Fruit fly (Drosophila melanogaster) whole organism, embryonic: ENCODE results near the gene COX7AL2.

Experiments
- Bdp1 ChIP-seq: fragments of 200-800 bp; sonication (Bioruptor generic); optimal IDR thresholded peaks from 3 replicates; lab custom pipeline; 2016; ENCODE audit warnings: missing biosample characterization, missing genetic modification characterization
- CG10274 ChIP-seq: fragments of 200-800 bp; sonication (Bioruptor generic); optimal IDR thresholded peaks from 3 replicates; lab custom pipeline; 2017; ENCODE audit warnings: missing biosample characterization, mild to moderate bottlenecking, missing genetic modification characterization
- CG10654 ChIP-seq: fragments of 200-800 bp; sonication (Bioruptor generic); optimal IDR thresholded peaks from 2 replicates; lab custom pipeline; 2016; ENCODE audit warnings: missing biosample characterization, missing genetic modification characterization
- CG11247 ChIP-seq: fragments of 200-800 bp; sonication (Bioruptor generic); IDR thresholded peaks from 2 replicates; pipeline ENCODE4 v1.3.6; 2022; ENCODE audit warnings: missing biosample characterization, missing genetic modification characterization
- CG11504 ChIP-seq: fragments of 200-800 bp; sonication (Bioruptor generic); optimal IDR thresholded peaks from 3 replicates; lab custom pipeline; 2019; ENCODE audit warnings: missing biosample characterization, mild to moderate bottlenecking, missing genetic modification characterization, moderate library complexity
- CG11696 ChIP-seq: fragments of 200-800 bp; sonication (Bioruptor generic); IDR thresholded peaks from 2 replicates; pipeline ENCODE4 v1.3.6; 2022; ENCODE audit warnings: missing biosample characterization, missing genetic modification characterization
- CG12071 ChIP-seq: fragments of 200-800 bp; sonication (Bioruptor generic); optimal IDR thresholded peaks from 3 replicates; lab custom pipeline; 2018; ENCODE audit warnings: missing biosample characterization, mild to moderate bottlenecking, missing genetic modification characterization
- CG12942 ChIP-seq: fragments of 200-800 bp; sonication (Bioruptor generic); optimal IDR thresholded peaks from 3 replicates; lab custom pipeline; 2016; ENCODE audit warnings: missing biosample characterization, missing genetic modification characterization
- CG16779 ChIP-seq: fragments of 200-800 bp; sonication (Bioruptor generic); IDR thresholded peaks from 2 replicates; pipeline ENCODE4 v1.3.6; 2022; ENCODE audit warnings: missing biosample characterization, missing genetic modification characterization
- CG2889 ChIP-seq: fragments of 200-800 bp; sonication (Bioruptor generic); IDR thresholded peaks from 3 replicates; pipeline ENCODE4 v1.3.6; 2022; ENCODE audit warnings: missing biosample characterization, missing genetic modification characterization
- CG4360 ChIP-seq: fragments of 200-800 bp; sonication (Bioruptor generic); IDR thresholded peaks from 2 replicates; pipeline ENCODE4 v1.3.6; 2022; ENCODE audit warnings: missing biosample characterization, missing genetic modification characterization
- CG43689 ChIP-seq: fragments of 200-800 bp; sonication (Bioruptor generic); IDR thresholded peaks from 2 replicates; pipeline ENCODE4 v1.3.6; 2022; ENCODE audit warnings: missing biosample characterization, missing genetic modification characterization
- CG4730 ChIP-seq: fragments of 200-800 bp; sonication (Bioruptor generic); IDR thresholded peaks from 2 replicates; pipeline ENCODE4 v1.3.6; 2022; ENCODE audit warnings: missing biosample characterization, missing genetic modification characterization
- CG7357 ChIP-seq: fragments of 200-800 bp; sonication (Bioruptor generic); IDR thresholded peaks from 3 replicates; pipeline ENCODE4 v1.3.6; 2022; ENCODE audit warnings: missing biosample characterization, missing genetic modification characterization
- CG7372 ChIP-seq: fragments of 200-800 bp; sonication (Bioruptor generic); IDR thresholded peaks from 2 replicates; pipeline ENCODE4 v1.3.6; 2022; ENCODE audit warnings: missing biosample characterization, missing genetic modification characterization
- CG8924 ChIP-seq: fragments of 200-800 bp; optimal IDR thresholded peaks from 3 replicates; lab custom pipeline; 2019; ENCODE audit warnings: missing biosample characterization, mild to moderate bottlenecking, missing genetic modification characterization, moderate library complexity
- Chrac-16 ChIP-seq: fragments of 200-800 bp; sonication (Bioruptor generic); optimal IDR thresholded peaks from 3 replicates; lab custom pipeline; 2016; ENCODE audit warnings: missing biosample characterization, missing genetic modification characterization
- CrebB ChIP-seq: fragments of 200-800 bp; sonication (Bioruptor generic); optimal IDR thresholded peaks from 3 replicates; lab custom pipeline; 2018; ENCODE audit warnings: missing biosample characterization, mild to moderate bottlenecking, missing genetic modification characterization
- D19B ChIP-seq: fragments of 200-800 bp; sonication (Bioruptor generic); optimal IDR thresholded peaks from 2 replicates; lab custom pipeline; 2017; ENCODE audit warnings: missing biosample characterization, mild to moderate bottlenecking, missing genetic modification characterization
- GATAe ChIP-seq: fragments of 200-800 bp; sonication (Bioruptor generic); conservative IDR thresholded peaks from 2 replicates; pipeline ENCODE4 v1.3.6; 2022; ENCODE audit warnings: missing biosample characterization, missing genetic modification characterization
- HmgZ ChIP-seq: fragments of 200-800 bp; sonication (Bioruptor generic); optimal IDR thresholded peaks from 2 replicates; lab custom pipeline; 2018; ENCODE audit warnings: missing biosample characterization, mild to moderate bottlenecking, missing genetic modification characterization
- Lhr ChIP-seq: fragments of 200-800 bp; sonication (Bioruptor generic); optimal IDR thresholded peaks from 3 replicates; lab custom pipeline; 2017; ENCODE audit warnings: mild to moderate bottlenecking, missing biosample characterization, missing genetic modification reagents, missing genetic modification characterization
- MBD-R2 ChIP-seq: fragments of 200-800 bp; sonication (Bioruptor generic); IDR thresholded peaks from 2 replicates; pipeline ENCODE4 v1.3.6; 2022; ENCODE audit warnings: missing biosample characterization, missing genetic modification characterization
- Med ChIP-seq: fragments of 200-800 bp; sonication (Bioruptor generic); peaks from one replicate; lab custom pipeline; 2016; ENCODE audit warnings: missing biosample characterization, missing genetic modification characterization, mild to moderate bottlenecking, inconsistent platforms, moderate library complexity
- Neu2 ChIP-seq: fragments of 200-800 bp; sonication (Bioruptor generic); optimal IDR thresholded peaks from 3 replicates; lab custom pipeline; 2016; ENCODE audit warnings: missing biosample characterization, missing genetic modification characterization, borderline replicate concordance
- Nf-YA ChIP-seq: fragments of 200-800 bp; sonication (Bioruptor generic); IDR thresholded peaks from 2 replicates; pipeline ENCODE4 v1.3.6; 2022; ENCODE audit warnings: missing biosample characterization, missing genetic modification characterization
- Nf-YB ChIP-seq: fragments of 200-800 bp; sonication (Bioruptor generic); optimal IDR thresholded peaks from 3 replicates; lab custom pipeline; 2019; ENCODE audit warnings: missing biosample characterization, mild to moderate bottlenecking, missing genetic modification characterization, moderate library complexity
- Optix ChIP-seq: fragments of 200-800 bp; sonication (Bioruptor generic); IDR thresholded peaks from 3 replicates; pipeline ENCODE4 v1.3.6; 2022; ENCODE audit warnings: missing biosample characterization, missing genetic modification characterization
- Rx ChIP-seq: fragments of 200-800 bp; sonication (Bioruptor generic); IDR thresholded peaks from 2 replicates; pipeline ENCODE4 v1.3.6; 2022; ENCODE audit warnings: missing biosample characterization, missing genetic modification characterization
- Ssrp ChIP-seq: fragments of 200-800 bp; sonication (Bioruptor generic); optimal IDR thresholded peaks from 2 replicates; lab custom pipeline; 2018; ENCODE audit warnings: missing biosample characterization, mild to moderate bottlenecking, missing genetic modification characterization, moderate library complexity
- ab ChIP-seq: fragments of 200-800 bp; sonication (Bioruptor generic); optimal IDR thresholded peaks from 2 replicates; lab custom pipeline; 2016; ENCODE audit warnings: missing biosample characterization, missing genetic modification characterization
- abd-A ChIP-seq: fragments of 200-800 bp; sonication (Bioruptor generic); optimal IDR thresholded peaks from 3 replicates; lab custom pipeline; 2019; ENCODE audit warnings: missing biosample characterization, mild to moderate bottlenecking, missing genetic modification characterization, moderate library complexity
- amos ChIP-seq: fragments of 200-800 bp; sonication (Bioruptor generic); IDR thresholded peaks from 2 replicates; pipeline ENCODE4 v1.3.6; 2022; ENCODE audit warnings: missing biosample characterization, missing genetic modification characterization; ENCODE audit not compliant: partially characterized antibody
- ap ChIP-seq: fragments of 200-800 bp; sonication (Bioruptor generic); IDR thresholded peaks from 2 replicates; pipeline ENCODE4 v1.3.6; 2022; ENCODE audit warnings: missing biosample characterization, missing genetic modification characterization
- az2 ChIP-seq: fragments of 200-800 bp; sonication (Bioruptor generic); optimal IDR thresholded peaks from 3 replicates; lab custom pipeline; 2016; ENCODE audit warnings: missing biosample characterization, missing genetic modification characterization
- bcd ChIP-seq: fragments of 200-800 bp; sonication (Bioruptor generic); optimal IDR thresholded peaks from 2 replicates; lab custom pipeline; 2017; ENCODE audit warnings: missing biosample characterization, mild to moderate bottlenecking, missing genetic modification characterization
- corto ChIP-seq: fragments of 200-800 bp; sonication (Bioruptor generic); optimal IDR thresholded peaks from 2 replicates; lab custom pipeline; 2016; ENCODE audit warnings: missing biosample characterization, mild to moderate bottlenecking, missing genetic modification characterization, moderate library complexity
- croc ChIP-seq: fragments of 200-800 bp; sonication (Bioruptor generic); conservative IDR thresholded peaks from 3 replicates; pipeline ENCODE4 v1.3.6; 2022; ENCODE audit warnings: missing biosample characterization, missing genetic modification characterization
- gfzf ChIP-seq: fragments of 200-800 bp; sonication (Bioruptor generic); optimal IDR thresholded peaks from 2 replicates; lab custom pipeline; 2016; ENCODE audit warnings: missing biosample characterization, mild to moderate bottlenecking, missing genetic modification characterization, moderate library complexity
- hkb ChIP-seq, 2 experiments: fragments of 200-800 bp in 1 of 2; fragments of >200 bp in 1 of 2; sonication (Bioruptor generic) in 1 of 2; IDR thresholded peaks in 1 of 2; optimal IDR thresholded peaks in 1 of 2; 2 replicates each; pipeline versions ENCODE4 v1.3.6 to Lab custom; 2017 to 2022; ENCODE audit warnings: missing biosample characterization in 1 of 2, missing genetic modification characterization in 1 of 2
- knrl ChIP-seq: fragments of 200-800 bp; sonication (Bioruptor generic); IDR thresholded peaks from 3 replicates; pipeline ENCODE4 v1.3.6; 2022; ENCODE audit warnings: missing biosample characterization, missing genetic modification characterization; ENCODE audit not compliant: partially characterized antibody
- lmd ChIP-seq: fragments of 200-800 bp; sonication (Bioruptor generic); IDR thresholded peaks from 2 replicates; pipeline ENCODE4 v1.3.6; 2022; ENCODE audit warnings: missing biosample characterization, missing genetic modification characterization
- mld ChIP-seq: fragments of 200-800 bp; sonication (Bioruptor generic); IDR thresholded peaks from 3 replicates; pipeline ENCODE4 v1.3.6; 2022; ENCODE audit warnings: missing biosample characterization, missing genetic modification characterization; ENCODE audit not compliant: partially characterized antibody
- pho ChIP-seq: fragments of 200-800 bp; sonication (Bioruptor generic); optimal IDR thresholded peaks from 2 replicates; lab custom pipeline; 2016; ENCODE audit warnings: missing biosample characterization, missing genetic modification characterization
- pnt ChIP-seq: fragments of 200-800 bp; sonication (Bioruptor generic); optimal IDR thresholded peaks from 3 replicates; lab custom pipeline; 2016; ENCODE audit warnings: missing biosample characterization, missing genetic modification characterization
- pzg ChIP-seq: fragments of 200-800 bp; sonication (Bioruptor generic); optimal IDR thresholded peaks from 3 replicates; lab custom pipeline; 2018; ENCODE audit warnings: missing biosample characterization, mild to moderate bottlenecking, missing genetic modification characterization, moderate library complexity
- sd ChIP-seq: fragments of 200-800 bp; sonication (Bioruptor generic); optimal IDR thresholded peaks from 3 replicates; lab custom pipeline; 2018; ENCODE audit warnings: missing biosample characterization, mild to moderate bottlenecking, missing genetic modification characterization, moderate library complexity
- sr ChIP-seq: fragments of 200-800 bp; sonication (Bioruptor generic); IDR thresholded peaks from 3 replicates; pipeline ENCODE4 v1.3.6; 2022; ENCODE audit warnings: missing biosample characterization, missing genetic modification characterization
- stwl ChIP-seq: fragments of 200-800 bp; sonication (Bioruptor generic); optimal IDR thresholded peaks from 3 replicates; lab custom pipeline; 2018; ENCODE audit warnings: missing biosample characterization, mild to moderate bottlenecking, missing genetic modification characterization, moderate library complexity
- zfh1 ChIP-seq: fragments of 200-800 bp; sonication (Bioruptor generic); IDR thresholded peaks from 3 replicates; pipeline ENCODE4 v1.3.6; 2022; ENCODE audit warnings: missing biosample characterization, missing genetic modification characterization

The COX7AL2 gene

DNA sequence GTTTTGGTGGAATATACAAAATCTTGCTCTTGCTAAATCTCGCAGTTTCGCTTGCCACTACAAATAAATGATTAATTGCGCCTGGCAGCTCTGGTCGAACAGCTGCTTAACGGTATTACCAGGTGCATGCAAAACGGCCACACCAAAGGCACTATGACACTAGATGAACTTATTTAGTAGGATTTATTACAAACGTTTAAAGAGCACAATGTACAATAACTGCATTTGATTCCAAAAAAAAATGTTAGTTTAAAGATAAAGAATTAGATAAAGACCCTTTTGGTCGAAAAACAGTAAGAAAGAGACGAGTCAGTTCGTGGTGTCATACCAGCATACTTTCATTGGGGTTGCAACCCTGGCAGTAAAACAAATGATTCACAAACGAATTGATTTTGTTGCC lies 50.5 kb downstream of the COX7AL2 start, which contains the start of the genes CG11723 and Tbcd (continued):
- TF ChIP-seq Rx (GFP tag; lab: Robert Waterston, UW) (peak; percentile 86), Chrac-16 (GFP tag; lab: Kevin White, UChicago) (peak; percentile 88), zfh1 (GFP tag; lab: Robert Waterston, UW) (peak; percentile 95), CG10274 (GFP tag; lab: Kevin White, UChicago) (peak; percentile 30), CG7357 (GFP tag; lab: Robert Waterston, UW) (peak; percentile 84), Nf-YB (GFP tag; lab: Kevin White, UChicago) (peak; percentile 67), bcd (GFP tag; lab: Kevin White, UChicago) (peak; percentile 86), CG11504 (tag; lab: Kevin White, UChicago) (no peak), CG4360 (peak; percentile 68), CG8924 (tag; lab: Kevin White, UChicago) (peak; percentile 90), CG7372 (GFP tag; lab: Robert Waterston, UW) (peak; percentile 91), mld (GFP tag; lab: Robert Waterston, UW) (no peak), gfzf (GFP tag; lab: Kevin White, UChicago) (peak; percentile 83), sr (GFP tag; lab: Robert Waterston, UW) (peak; percentile 66; the same call in 2 of the 3 replicates), CG43689 (GFP tag; lab: Robert Waterston, UW) (peak; percentile 79), ab (GFP tag; lab: Kevin White, UChicago) (peak; percentile 60), Med (GFP tag; lab: Kevin White, UChicago) (peak; percentile 97), lmd (GFP tag; lab: Robert Waterston, UW) (peak; percentile 92), abd-A (tag; lab: Kevin White, UChicago) (no peak), D19B (GFP tag; lab: Kevin White, UChicago) (peak; percentile 69), amos (GFP tag; lab: Robert Waterston, UW) (0 out of 2 replicates have a peak, but pooled peaks have one; percentile 15), pho (GFP tag; lab: Kevin White, UChicago) (peak; percentile 87), CG11696 (peak; percentile 85), Ssrp (tag; lab: Kevin White, UChicago) (peak; percentile 87), Optix (GFP tag; lab: Robert Waterston, UW) (peak; percentile 91), CG2889 (GFP tag; lab: Robert Waterston, UW) (peak; percentile 87), stwl (tag; lab: Kevin White, UChicago) (peak; percentile 98), pzg (peak; percentile 65), sd (tag; lab: Kevin White, UChicago) (no peak), Neu2 (GFP tag; lab: Kevin White, UChicago) (peak; percentile 94), Lhr (GFP tag; lab: Kevin White, UChicago) (peak; percentile 54), croc (peak; percentile 86), CG12071 (no peak), knrl (peak; percentile 52; the same call in 2 of the 3 replicates), pnt (GFP tag; lab: Kevin White, UChicago) (peak; percentile 82), CG11247 (peak; percentile 85), Bdp1 (GFP tag; lab: Kevin White, UChicago) (peak; percentile 84), ap (GFP tag; lab: Robert Waterston, UW) (peak; percentile 90), CG16779 (GFP tag; lab: Robert Waterston, UW) (peak; percentile 70; the same call in 1 of the 2 replicates), corto (GFP tag; lab: Kevin White, UChicago) (no peak), GATAe (GFP tag; lab: Robert Waterston, UW) (no peak; the same call in 1 of the 2 replicates), az2 (GFP tag; lab: Kevin White, UChicago) (peak; percentile 83), CG4730 (GFP tag; lab: Robert Waterston, UW) (peak; percentile 87), CG10654 (peak; percentile 71), Nf-YA (GFP tag; lab: Robert Waterston, UW) (peak; percentile 80), MBD-R2 (peak; percentile 97), CrebB (tag; lab: Kevin White, UChicago) (peak; percentile 86), HmgZ (tag; lab: Kevin White, UChicago) (peak; percentile 87), hkb (optimal IDR thresholded peaks at IDR 0.05; lab: Kevin White, UChicago) (no peak), hkb (GFP tag; IDR thresholded peaks at IDR 0.05; lab: Robert Waterston, UW) (peak; percentile 95), CG12942 (GFP tag; lab: Kevin White, UChicago) (peak; percentile 82)
